Fruit fly (Drosophila melanogaster) whole organism, wandering third instar larva: ENCODE data around the gene Tailor.

Experiments
- CrebA ChIP-seq: fragments of 200-800 bp; sonication (Bioruptor generic); optimal IDR thresholded peaks from 2 replicates; lab custom pipeline; 2016; ENCODE audit warnings: missing biosample characterization, mild to moderate bottlenecking, missing genetic modification characterization, borderline replicate concordance
- Dfd ChIP-seq: fragments of >200 bp; optimal IDR thresholded peaks from 2 replicates; lab custom pipeline; 2017; ENCODE audit warnings: missing biosample characterization, missing genetic modification characterization
- Dif ChIP-seq: fragments of 200-275, 200-300 bp; sonication (Bioruptor generic); optimal IDR thresholded peaks from 2 replicates; lab custom pipeline; 2018; ENCODE audit warnings: missing biosample characterization, missing genetic modification characterization; ENCODE audit not compliant: partially characterized antibody
- HLH106 ChIP-seq: fragments of 200-800 bp; optimal IDR thresholded peaks from 3 replicates; lab custom pipeline; 2019; ENCODE audit warnings: missing biosample characterization, mild to moderate bottlenecking, missing genetic modification characterization, moderate library complexity
- Hr78 ChIP-seq: fragments of >200 bp; optimal IDR thresholded peaks from 2 replicates; lab custom pipeline; 2017; ENCODE audit warnings: missing biosample characterization, missing genetic modification characterization
- Hr83 ChIP-seq: fragments of 200-300 bp; sonication (Bioruptor generic); optimal IDR thresholded peaks from 2 replicates; lab custom pipeline; 2016; ENCODE audit warnings: missing biosample characterization, mild to moderate bottlenecking, missing genetic modification characterization, moderate library complexity; ENCODE audit not compliant: poor library complexity, severe bottlenecking
- Jra ChIP-seq: sonication (Bioruptor generic); optimal IDR thresholded peaks from 2 replicates; lab custom pipeline; 2016; ENCODE audit warnings: missing biosample characterization, missing genetic modification characterization
- Mio ChIP-seq: sonication (Bioruptor generic); optimal IDR thresholded peaks from 2 replicates; lab custom pipeline; 2016; ENCODE audit warnings: missing biosample characterization, missing genetic modification characterization
- Myc ChIP-seq: fragments of >200 bp; optimal IDR thresholded peaks from 2 replicates; lab custom pipeline; 2017
- N ChIP-seq: fragments of >200 bp; optimal IDR thresholded peaks from 2 replicates; lab custom pipeline; 2018; ENCODE audit warnings: missing biosample characterization, missing external identifiers, missing genetic modification characterization
- OdsH ChIP-seq: fragments of 200-800 bp; sonication (Bioruptor generic); optimal IDR thresholded peaks from 2 replicates; lab custom pipeline; 2016; ENCODE audit warnings: missing biosample characterization, mild to moderate bottlenecking, missing genetic modification characterization
- Rel ChIP-seq, 2 experiments: fragments of 200-800 bp; sonication (Bioruptor generic) in 1 of 2; optimal IDR thresholded peaks; 2 replicates in 1 of 2; 3 replicates in 1 of 2; lab custom pipeline; 2016 to 2019; ENCODE audit warnings: mild to moderate bottlenecking in 2 of 2, missing biosample characterization in 2 of 2, missing genetic modification characterization in 2 of 2, moderate library complexity in 1 of 2
- Sp1 ChIP-seq: fragments of 200-800 bp; sonication (Bioruptor generic); optimal IDR thresholded peaks from 3 replicates; lab custom pipeline; 2019; ENCODE audit warnings: missing biosample characterization, mild to moderate bottlenecking, missing genetic modification characterization, moderate library complexity
- Vsx2 ChIP-seq: fragments of 200-300, 225-300 bp; sonication (Bioruptor generic); optimal IDR thresholded peaks from 2 replicates; lab custom pipeline; 2018; ENCODE audit warnings: missing biosample characterization, missing genetic modification characterization; ENCODE audit not compliant: partially characterized antibody
- br ChIP-seq: fragments of 200-800 bp; sonication (Bioruptor generic); optimal IDR thresholded peaks from 2 replicates; lab custom pipeline; 2016; ENCODE audit warnings: missing biosample characterization, missing genetic modification characterization
- brk ChIP-seq: fragments of 200-800 bp; sonication (Bioruptor generic); optimal IDR thresholded peaks from 2 replicates; lab custom pipeline; 2016; ENCODE audit warnings: missing biosample characterization, mild to moderate bottlenecking, missing genetic modification characterization
- dl ChIP-seq, 2 experiments: fragments of 175-275, 200-275 bp in 1 of 2; fragments of 200-275 bp in 1 of 2; sonication (Bioruptor generic); optimal IDR thresholded peaks; lab custom pipeline; 2018; ENCODE audit warnings: mild to moderate bottlenecking in 2 of 2, missing biosample characterization in 2 of 2, missing genetic modification characterization in 2 of 2, moderate library complexity in 2 of 2; ENCODE audit not compliant: partially characterized antibody in 2 of 2, insufficient read depth in 1 of 2
- dmrt93B ChIP-seq: fragments of 200-800 bp; sonication (Bioruptor generic); optimal IDR thresholded peaks from 2 replicates; lab custom pipeline; 2018; ENCODE audit warnings: missing biosample characterization, mild to moderate bottlenecking, missing genetic modification characterization
- dsf ChIP-seq: sonication (Bioruptor generic); optimal IDR thresholded peaks from 2 replicates; lab custom pipeline; 2016; ENCODE audit warnings: missing biosample characterization, missing genetic modification characterization, borderline replicate concordance
- ey ChIP-seq: fragments of 200-800 bp; sonication (Bioruptor generic); optimal IDR thresholded peaks from 2 replicates; lab custom pipeline; 2016; ENCODE audit warnings: missing biosample characterization, missing genetic modification characterization
- foxo ChIP-seq, 2 experiments: fragments of 200-800 bp; sonication (Bioruptor generic); optimal IDR thresholded peaks; 2 replicates in 1 of 2; 3 replicates in 1 of 2; lab custom pipeline; 2016 to 2017; ENCODE audit warnings: missing biosample characterization in 2 of 2, missing genetic modification characterization in 2 of 2
- lola ChIP-seq: fragments of >200 bp; optimal IDR thresholded peaks from 2 replicates; lab custom pipeline; 2017; ENCODE audit warnings: missing biosample characterization, missing genetic modification characterization
- psq ChIP-seq: fragments of 200-800 bp; sonication (Bioruptor generic); optimal IDR thresholded peaks from 3 replicates; lab custom pipeline; 2017; ENCODE audit warnings: missing biosample characterization, mild to moderate bottlenecking, missing genetic modification characterization, moderate library complexity
- rgr ChIP-seq: fragments of 200-800 bp; sonication (Bioruptor generic); optimal IDR thresholded peaks from 3 replicates; lab custom pipeline; 2016; ENCODE audit warnings: missing biosample characterization, mild to moderate bottlenecking, missing genetic modification characterization
- sage ChIP-seq: fragments of 200-800 bp; sonication (Bioruptor generic); optimal IDR thresholded peaks from 2 replicates; lab custom pipeline; 2016; ENCODE audit warnings: missing biosample characterization, mild to moderate bottlenecking, missing genetic modification characterization
- sv ChIP-seq: fragments of 200-800 bp; sonication (Bioruptor generic); optimal IDR thresholded peaks from 3 replicates; lab custom pipeline; 2016; ENCODE audit warnings: missing biosample characterization, missing genetic modification characterization
- tai ChIP-seq: sonication (Bioruptor generic); optimal IDR thresholded peaks from 2 replicates; lab custom pipeline; 2016; ENCODE audit warnings: missing biosample characterization, missing genetic modification characterization
- usp ChIP-seq: fragments of >200 bp; optimal IDR thresholded peaks from 2 replicates; lab custom pipeline; 2017; ENCODE audit warnings: missing biosample characterization, missing genetic modification characterization
- woc ChIP-seq: sonication (Bioruptor generic); optimal IDR thresholded peaks from 2 replicates; lab custom pipeline; 2016; ENCODE audit warnings: missing biosample characterization, mild to moderate bottlenecking, missing genetic modification characterization

The Tailor gene

dm6 chr3R:7105503-7106164 is 19.8 kb upstream of the Tailor start:
- TF ChIP-seq tai (GFP tag; lab: Kevin White, UChicago) (no peak), brk (GFP tag; lab: Kevin White, UChicago) (no peak), dsf (GFP tag; lab: Kevin White, UChicago) (no peak), Hr83 (GFP tag; lab: Kevin White, UChicago) (no peak), Hr78 (GFP tag; lab: Kevin White, UChicago) (no peak), Vsx2 (GFP tag; lab: Kevin White, UChicago) (no peak), Mio (GFP tag; lab: Kevin White, UChicago) (no peak), foxo (GFP tag; optimal IDR thresholded peaks at IDR 0.05; lab: Kevin White, UChicago) (no peak), dl (GFP tag; optimal IDR thresholded peaks at IDR 0.05; lab: Kevin White, UChicago; ENCODE audit: insufficient read depth in 1 of 2, partially characterized antibody in 2 of 2) (no peak), sv (GFP tag; lab: Kevin White, UChicago) (no peak), Jra (GFP tag; lab: Kevin White, UChicago) (no peak), CrebA (GFP tag; lab: Kevin White, UChicago) (no peak), OdsH (no peak), Myc (lab: Kevin White, UChicago) (no peak), Sp1 (GFP tag; lab: Kevin White, UChicago) (no peak), ey (no peak)
- TF ChIP-seq, all 38 proteins: peak for 0

- TF ChIP-seq psq (no peak), usp (GFP tag; lab: Kevin White, UChicago) (no peak), br (no peak), HLH106 (tag; lab: Kevin White, UChicago) (no peak), Hr78 (GFP tag; lab: Kevin White, UChicago) (no peak), ey (no peak), sage (no peak), lola (GFP tag; lab: Kevin White, UChicago) (no peak), Vsx2 (GFP tag; lab: Kevin White, UChicago) (no peak)
These were observed 18.4 kb upstream of the Tailor start for dm6 chr3R:7104308-7104707.

- peak; percentile 11 for TF ChIP-seq Vsx2 (GFP tag; lab: Kevin White, UChicago)
- no peak for TF ChIP-seq Rel (GFP tag; optimal IDR thresholded peaks at IDR 0.05; lab: Kevin White, UChicago)
- TF ChIP-seq Rel (tag; optimal IDR thresholded peaks at IDR 0.05; lab: Kevin White, UChicago), result peak; percentile 0
- peak; percentile 23 for TF ChIP-seq psq
- TF ChIP-seq N (GFP tag; lab: Kevin White, UChicago), result no peak
- TF ChIP-seq dl (GFP tag; optimal IDR thresholded peaks at IDR 0.05; lab: Kevin White, UChicago; ENCODE audit: insufficient read depth in 1 of 2, partially characterized antibody in 2 of 2), result peak in 1 of 2 experiments; percentile 79
- TF ChIP-seq rgr (GFP tag; lab: Kevin White, UChicago), result no peak
- peak; percentile 45 for TF ChIP-seq sage
- TF ChIP-seq Dfd (GFP tag; lab: Kevin White, UChicago), result peak; percentile 23
- peak; percentile 72 for TF ChIP-seq Dif (GFP tag; lab: Kevin White, UChicago)
- peak; percentile 2 for TF ChIP-seq woc (GFP tag; lab: Kevin White, UChicago)
These were observed 17.3 kb upstream of the Tailor start for dm6 chr3R:7102853-7103833.

- TF ChIP-seq Myc (lab: Kevin White, UChicago) (peak; percentile 52), dmrt93B (no peak)
These were observed 8.5 kb upstream of the Tailor start for dm6 chr3R:7094368-7094767.
